Worm (Caenorhabditis elegans) whole organism, L4 larva: ENCODE results near the gene rsp-5.
A peak's percentile ranks its signal among the peaks of the same experiment; 100 is the strongest.

ENCODE experiments used
- D1046.2 ChIP-seq: fragments of 200-800 bp; sonication (Bioruptor generic); IDR thresholded peaks from 2 replicates; pipeline ENCODE4 v1.3.6; 2022; ENCODE audit warnings: missing genetic modification characterization, missing compliant biosample characterization
- F37D6.2 ChIP-seq: sonication (generic microtip); optimal IDR thresholded peaks from 2 replicates; lab custom pipeline; 2016; ENCODE audit warnings: mild to moderate bottlenecking, missing genetic modification characterization, missing compliant biosample characterization
- R02D3.7 ChIP-seq: fragments of 150-350 bp; sonication (generic microtip); optimal IDR thresholded peaks from 3 replicates; lab custom pipeline; 2014; ENCODE audit warnings: missing biosample characterization, missing genetic modification characterization
- Y48G9A.11 ChIP-seq: fragments of 200-800 bp; sonication (Bioruptor generic); IDR thresholded peaks from 2 replicates; pipeline ENCODE4 v1.3.6; 2022; ENCODE audit warnings: missing genetic modification reagents, missing genetic modification characterization, missing compliant biosample characterization
- aha-1 ChIP-seq: fragments of 150-350 bp; peaks from one replicate; lab custom pipeline; 2014; ENCODE audit warnings: missing biosample characterization, missing genetic modification characterization
- ama-1 ChIP-seq: fragments of 150-350 bp; optimal IDR thresholded peaks from 2 replicates; lab custom pipeline; 2014; ENCODE audit warnings: inconsistent platforms, mixed read lengths
- attf-4 ChIP-seq: sonication (generic microtip); optimal IDR thresholded peaks from 3 replicates; lab custom pipeline; 2017; ENCODE audit warnings: missing biosample characterization, missing genetic modification characterization
- ceh-32 ChIP-seq: sonication (generic microtip); optimal IDR thresholded peaks from 2 replicates; lab custom pipeline; 2016; ENCODE audit warnings: mild to moderate bottlenecking, missing genetic modification characterization, missing compliant biosample characterization; ENCODE audit not compliant: poor library complexity
- ceh-62 ChIP-seq: sonication (generic microtip); optimal IDR thresholded peaks from 2 replicates; lab custom pipeline; 2017; ENCODE audit warnings: missing biosample characterization, missing genetic modification characterization
- ctbp-1 ChIP-seq: fragments of 200-800 bp; sonication (Bioruptor generic); IDR thresholded peaks from 2 replicates; pipeline ENCODE4 v1.3.6; 2022; ENCODE audit warnings: missing genetic modification reagents, missing genetic modification characterization, missing compliant biosample characterization
- daf-12 ChIP-seq: fragments of 150-350 bp; optimal IDR thresholded peaks from 2 replicates; lab custom pipeline; 2014; ENCODE audit warnings: missing biosample characterization, missing genetic modification reagents, missing genetic modification characterization
- dmd-8 ChIP-seq: fragments of 200-800 bp; sonication (Bioruptor generic); IDR thresholded peaks from 2 replicates; pipeline ENCODE4 v1.3.6; 2022; ENCODE audit warnings: missing genetic modification characterization, missing compliant biosample characterization
- dve-1 ChIP-seq: sonication (generic microtip); optimal IDR thresholded peaks from 2 replicates; lab custom pipeline; 2017; ENCODE audit warnings: antibody characterized with exemption, mild to moderate bottlenecking, missing genetic modification characterization, missing compliant biosample characterization; ENCODE audit not compliant: insufficient read depth
- fkh-10 ChIP-seq: fragments of 150-350 bp; optimal IDR thresholded peaks from 2 replicates; lab custom pipeline; 2014; ENCODE audit warnings: missing biosample characterization, missing genetic modification reagents, missing genetic modification characterization
- gei-8 ChIP-seq: fragments of 200-800 bp; sonication (Bioruptor generic); optimal IDR thresholded peaks from 2 replicates; lab custom pipeline; 2018; ENCODE audit warnings: mild to moderate bottlenecking, missing genetic modification characterization, missing compliant biosample characterization
- jun-1 ChIP-seq: fragments of 150-350 bp; optimal IDR thresholded peaks from 2 replicates; lab custom pipeline; 2014; ENCODE audit warnings: missing biosample characterization, missing genetic modification reagents, missing genetic modification characterization
- lin-29 ChIP-seq: fragments of 200-800 bp; sonication (Bioruptor generic); IDR thresholded peaks from 2 replicates; pipeline ENCODE4 v1.3.6; 2022; ENCODE audit warnings: missing genetic modification reagents, missing genetic modification characterization, missing compliant biosample characterization
- lin-38 ChIP-seq: fragments of 200-800 bp; sonication (Bioruptor generic); IDR thresholded peaks from 2 replicates; pipeline ENCODE4 v1.3.6; 2022; ENCODE audit warnings: missing genetic modification reagents, missing genetic modification characterization, missing compliant biosample characterization
- lsy-2 ChIP-seq, 2 experiments: fragments of 150-350 bp in 1 of 2; sonication (generic microtip) in 1 of 2; optimal IDR thresholded peaks; 2 replicates each; lab custom pipeline; 2014 to 2017; ENCODE audit warnings: missing biosample characterization in 2 of 2, missing genetic modification characterization in 2 of 2
- madf-9 ChIP-seq: fragments of 200-800 bp; sonication (Bioruptor generic); conservative IDR thresholded peaks from 2 replicates; pipeline ENCODE4 v1.3.6; 2022; ENCODE audit warnings: missing genetic modification reagents, missing genetic modification characterization, missing compliant biosample characterization
- mdl-1 ChIP-seq, 2 experiments: fragments of 150-350 bp in 1 of 2; sonication (generic microtip) in 1 of 2; optimal IDR thresholded peaks; 2 replicates each; lab custom pipeline; 2014 to 2017; ENCODE audit warnings: missing biosample characterization in 2 of 2, missing genetic modification characterization in 2 of 2
- mep-1 ChIP-seq: fragments of 150-350 bp; sonication (generic microtip); optimal IDR thresholded peaks from 3 replicates; lab custom pipeline; 2014; ENCODE audit warnings: missing biosample characterization, missing genetic modification characterization
- mes-2 ChIP-seq: sonication (generic microtip); optimal IDR thresholded peaks from 2 replicates; lab custom pipeline; 2016; ENCODE audit warnings: missing genotype, mild to moderate bottlenecking, missing genetic modification characterization, missing compliant biosample characterization; ENCODE audit not compliant: poor library complexity, severe bottlenecking
- nhr-11 ChIP-seq: fragments of 150-350 bp; optimal IDR thresholded peaks from 2 replicates; lab custom pipeline; 2014; ENCODE audit warnings: missing biosample characterization, missing genetic modification characterization
- nhr-111 ChIP-seq: fragments of 200-800 bp; sonication (Bioruptor generic); optimal IDR thresholded peaks from 2 replicates; lab custom pipeline; 2018; ENCODE audit warnings: mild to moderate bottlenecking, missing genetic modification characterization, missing compliant biosample characterization
- nhr-25 ChIP-seq: sonication (generic microtip); optimal IDR thresholded peaks from 2 replicates; lab custom pipeline; 2017; ENCODE audit warnings: missing genetic modification characterization, mild to moderate bottlenecking, missing compliant biosample characterization, antibody characterized with exemption, moderate library complexity, borderline replicate concordance; ENCODE audit not compliant: insufficient read depth
- nhr-76 ChIP-seq: fragments of 150-350 bp; optimal IDR thresholded peaks from 2 replicates; lab custom pipeline; 2014; ENCODE audit warnings: missing biosample characterization, missing genetic modification characterization
- snpc-4 ChIP-seq: fragments of 150-350 bp; optimal IDR thresholded peaks from 2 replicates; lab custom pipeline; 2014; ENCODE audit warnings: missing biosample characterization, missing genetic modification characterization
- spr-1 ChIP-seq: sonication (generic microtip); optimal IDR thresholded peaks from 2 replicates; lab custom pipeline; 2016; ENCODE audit warnings: mild to moderate bottlenecking, missing genetic modification characterization, missing compliant biosample characterization
- tag-97 ChIP-seq: fragments of 200-800 bp; sonication (Bioruptor generic); IDR thresholded peaks from 2 replicates; pipeline ENCODE4 v1.3.6; 2022; ENCODE audit warnings: missing genetic modification characterization, missing compliant biosample characterization
- tra-1 ChIP-seq: fragments of 200-800 bp; sonication (Bioruptor generic); IDR thresholded peaks from 2 replicates; pipeline ENCODE4 v1.3.6; 2022; ENCODE audit warnings: missing genetic modification reagents, missing genetic modification characterization, missing compliant biosample characterization
- unc-62 ChIP-seq, 3 experiments: fragments of 150-350 bp in 1 of 3; sonication (generic microtip); optimal IDR thresholded peaks in 2 of 3; peaks in 1 of 3; 1 replicate in 1 of 3; 2 replicates in 2 of 3; lab custom pipeline; 2014 to 2017; ENCODE audit warnings: missing biosample characterization in 3 of 3, missing genetic modification characterization in 3 of 3, missing genetic modification reagents in 3 of 3, missing genotype in 1 of 3
- zag-1 ChIP-seq: fragments of 150-350 bp; optimal IDR thresholded peaks from 2 replicates; lab custom pipeline; 2014; ENCODE audit warnings: missing biosample characterization, missing genetic modification characterization
- zfp-3 ChIP-seq: fragments of 200-800 bp; sonication (Bioruptor generic); conservative IDR thresholded peaks from 2 replicates; pipeline ENCODE4 v1.3.6; 2022; ENCODE audit warnings: missing genetic modification reagents, missing genetic modification characterization, missing compliant biosample characterization
- zip-11 ChIP-seq: fragments of 200-800 bp; sonication (Bioruptor generic); IDR thresholded peaks from 2 replicates; pipeline ENCODE4 v1.3.6; 2022; ENCODE audit warnings: missing genetic modification characterization, missing compliant biosample characterization
- ztf-7 ChIP-seq: fragments of 150-350 bp; optimal IDR thresholded peaks from 2 replicates; lab custom pipeline; 2014; ENCODE audit warnings: missing biosample characterization, missing genetic modification characterization

The rsp-5 gene

DNA sequence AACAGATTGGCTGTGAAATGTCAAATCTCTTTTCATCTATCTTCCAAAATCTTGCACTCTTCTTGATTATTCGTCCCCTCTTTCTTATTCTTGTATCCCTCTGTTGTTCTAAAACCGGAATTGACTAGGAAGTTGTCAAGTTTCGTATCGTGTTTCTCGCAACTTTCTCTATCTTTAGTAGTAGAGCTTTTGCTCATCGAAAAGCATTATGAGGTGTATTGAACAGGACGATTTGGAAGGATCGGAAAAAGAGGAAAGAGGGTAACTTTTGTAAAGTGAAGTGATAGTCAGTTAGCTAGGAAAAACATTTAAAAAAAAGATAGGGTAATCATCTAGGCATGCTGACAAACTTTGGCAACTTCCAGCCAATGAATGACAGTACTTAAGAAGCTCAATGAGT, 6.5 kb downstream of the rsp-5 start:
- TF ChIP-seq gei-8 = no peak
- TF ChIP-seq unc-62 (GFP tag; optimal IDR thresholded peaks at IDR 0.05 in 1 of 2; lab: Kevin White, UChicago) = peak in 1 of 2 experiments; percentile 17
- TF ChIP-seq unc-62 (tag; optimal IDR thresholded peaks at IDR 0.05; lab: Kevin White, UChicago) = no peak
- no peak for TF ChIP-seq ama-1
- no peak for TF ChIP-seq daf-12 (tag; lab: Kevin White, UChicago)
- no peak for TF ChIP-seq ceh-32 (tag; lab: Kevin White, UChicago)
- no peak for TF ChIP-seq zfp-3 (GFP tag; lab: Robert Waterston, UW)
- no peak for TF ChIP-seq jun-1 (tag; lab: Kevin White, UChicago)
- TF ChIP-seq attf-4 (tag; lab: Kevin White, UChicago) = no peak
- peak; percentile 92 for TF ChIP-seq aha-1
- no peak for TF ChIP-seq nhr-11 (tag; lab: Kevin White, UChicago)
- no peak for TF ChIP-seq snpc-4 (tag; lab: Kevin White, UChicago)
- no peak for TF ChIP-seq spr-1 (tag; lab: Kevin White, UChicago)
- no peak for TF ChIP-seq dmd-8 (GFP tag; lab: Robert Waterston, UW)
- TF ChIP-seq ceh-62 (tag; lab: Kevin White, UChicago) = no peak
- TF ChIP-seq zip-11 (GFP tag; lab: Robert Waterston, UW) = no peak

DNA sequence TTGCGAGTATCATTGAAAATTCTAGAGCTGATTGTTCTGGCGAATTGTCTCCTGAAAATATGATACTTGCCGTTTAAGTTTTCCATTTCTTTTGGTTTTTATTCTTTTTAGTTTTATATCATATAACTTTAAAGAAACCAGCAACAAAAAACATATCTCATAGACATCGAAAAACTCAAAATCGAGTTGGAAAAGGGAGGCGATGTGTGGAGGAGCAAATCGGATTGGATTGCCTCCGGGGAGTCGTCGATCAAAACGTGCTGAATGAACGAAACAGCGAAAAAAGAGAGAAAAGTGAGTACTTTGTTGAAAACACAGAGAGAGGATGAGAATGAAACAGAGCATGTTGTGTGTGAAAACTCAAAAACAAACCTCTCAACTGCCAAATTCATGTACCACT, 7.2 kb downstream of the rsp-5 start:
- TF ChIP-seq lin-38 (GFP tag; lab: Robert Waterston, UW) (no peak), unc-62 (GFP tag; optimal IDR thresholded peaks at IDR 0.05 in 1 of 2; lab: Kevin White, UChicago) (peak in 1 of 2 experiments; percentile 66), unc-62 (tag; optimal IDR thresholded peaks at IDR 0.05; lab: Kevin White, UChicago) (no peak), ctbp-1 (no peak)

DNA sequence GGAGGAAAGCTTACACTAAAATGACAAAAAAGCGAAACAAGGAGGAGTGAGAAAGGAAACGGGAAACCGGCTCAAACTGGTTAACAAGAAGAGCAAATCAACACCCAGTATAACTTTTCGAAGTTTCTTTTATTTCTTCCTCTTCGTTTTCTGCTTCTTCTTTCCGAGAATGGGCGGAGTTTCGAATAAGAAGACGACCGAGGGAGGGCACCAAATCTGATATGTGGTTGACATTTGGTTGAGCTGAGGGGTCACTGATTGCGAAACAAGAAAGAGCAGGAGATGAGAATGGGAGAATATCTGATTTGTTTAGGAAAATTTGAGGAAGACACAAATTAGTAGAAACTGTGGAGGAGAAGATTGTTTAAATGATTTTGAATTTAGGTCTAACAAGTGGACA, 8.6 kb downstream of the rsp-5 start:
- TF ChIP-seq nhr-25 (tag; lab: Kevin White, UChicago) (no peak), lsy-2 (tag; optimal IDR thresholded peaks at IDR 0.05; lab: Kevin White, UChicago) (peak in 1 of 2 experiments; percentile 8), ctbp-1 (0 out of 2 replicates have a peak, but pooled peaks have one; percentile 33)

DNA sequence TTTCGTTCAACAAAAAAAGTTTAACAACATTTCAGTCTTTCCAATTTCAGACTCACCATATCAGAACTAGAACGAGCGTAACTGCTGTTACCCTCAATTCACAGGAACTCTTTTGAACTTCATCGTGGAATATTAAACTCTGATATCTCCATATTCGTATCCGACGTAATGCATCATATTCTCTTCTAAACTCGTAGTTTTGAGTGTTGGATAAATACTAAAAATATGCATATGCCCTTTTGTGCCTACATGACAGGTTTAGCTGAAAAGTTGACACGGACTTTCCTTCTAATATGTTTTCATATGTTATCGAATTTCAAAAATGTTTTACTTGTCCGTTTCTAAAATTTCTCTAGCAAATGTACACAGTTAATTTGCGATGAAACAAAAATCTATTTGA, 9.1 kb downstream of the rsp-5 start, which contains the start of gene twk-49:
Gene twk-49 (minus strand): TSS at position 101 of the 400 bp plus-strand sequence.
- TF ChIP-seq unc-62 (GFP tag; optimal IDR thresholded peaks at IDR 0.05 in 1 of 2; lab: Kevin White, UChicago) = peak in 1 of 2 experiments; percentile 36
- TF ChIP-seq unc-62 (tag; optimal IDR thresholded peaks at IDR 0.05; lab: Kevin White, UChicago) = no peak
- no peak for TF ChIP-seq gei-8
- no peak for TF ChIP-seq dve-1 (tag; lab: Kevin White, UChicago)
- TF ChIP-seq, all 104 proteins: peak for 1

DNA sequence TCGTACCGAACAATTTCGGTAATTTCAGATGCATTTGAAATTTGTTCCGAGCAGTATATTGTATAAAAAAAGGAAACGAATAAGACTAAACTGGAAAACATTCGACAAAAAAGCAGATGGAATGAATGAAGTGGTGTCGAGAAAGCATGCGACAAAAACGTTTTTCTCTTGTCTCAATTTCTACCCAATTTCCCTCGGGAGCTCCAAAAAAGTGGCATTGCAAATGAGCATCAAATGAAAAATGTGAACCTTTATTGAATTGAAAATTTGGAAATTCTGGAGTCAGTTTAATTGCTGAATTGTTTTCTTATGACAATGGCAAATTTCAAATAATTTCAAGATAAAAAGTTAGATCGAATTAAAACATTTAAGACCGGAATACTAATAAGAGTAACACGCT, 10.2 kb downstream of the rsp-5 start, which contains the start of gene R05G9.5:
Gene R05G9.5 (minus strand): TSS at position 101 of the 400 bp plus-strand sequence.
- TF ChIP-seq mep-1 (tag; lab: Kevin White, UChicago) (no peak), tag-97 (GFP tag; lab: Robert Waterston, UW) (no peak), unc-62 (GFP tag; optimal IDR thresholded peaks at IDR 0.05 in 1 of 2; lab: Kevin White, UChicago) (no peak), unc-62 (tag; optimal IDR thresholded peaks at IDR 0.05; lab: Kevin White, UChicago) (no peak), fkh-10 (no peak), attf-4 (tag; lab: Kevin White, UChicago) (no peak), R02D3.7 (tag; lab: Kevin White, UChicago) (no peak), zag-1 (no peak), madf-9 (GFP tag; lab: Robert Waterston, UW) (no peak), mes-2 (no peak), daf-12 (tag; lab: Kevin White, UChicago) (no peak), mdl-1 (tag; optimal IDR thresholded peaks at IDR 0.05; lab: Kevin White, UChicago) (no peak), lin-29 (no peak)

DNA sequence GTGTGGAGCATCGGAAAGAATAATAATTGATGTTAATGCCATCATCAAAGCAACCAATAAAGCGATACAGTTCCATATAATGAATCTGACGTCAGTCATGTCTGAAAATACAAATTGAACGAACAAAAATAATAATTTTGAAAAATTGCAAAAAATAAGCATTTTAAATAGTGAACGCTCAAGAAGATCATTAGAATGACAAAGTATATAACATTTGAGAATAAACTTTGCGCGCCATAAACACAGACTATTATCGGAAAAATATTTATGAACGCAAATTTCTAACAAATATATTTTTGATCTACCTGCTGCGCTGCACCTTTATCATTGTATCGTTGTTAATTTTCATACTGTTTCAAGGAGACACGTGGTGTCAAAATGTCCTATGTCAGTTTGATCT, 11.5 kb downstream of the rsp-5 start, which contains the start of gene R05G9.3:
Gene R05G9.3 (minus strand): TSS at position 101 of the 400 bp plus-strand sequence.
- TF ChIP-seq ceh-32 (tag; lab: Kevin White, UChicago) (no peak), Y48G9A.11 (GFP tag; lab: Robert Waterston, UW) (no peak), nhr-76 (tag; lab: Kevin White, UChicago) (no peak), tra-1 (GFP tag; lab: Robert Waterston, UW) (no peak), fkh-10 (no peak), ztf-7 (no peak), F37D6.2 (tag; lab: Kevin White, UChicago) (no peak), nhr-111 (GFP tag; lab: Kevin White, UChicago) (no peak), lin-29 (no peak), mdl-1 (tag; optimal IDR thresholded peaks at IDR 0.05; lab: Kevin White, UChicago) (no peak), aha-1 (no peak), D1046.2 (GFP tag; lab: Robert Waterston, UW) (no peak)
